Worm (Caenorhabditis elegans) whole organism, young adult: ENCODE measurements around the gene srbc-84.
A peak's percentile ranks its signal among the peaks of the same experiment; 100 is the strongest.
"Not testable (repeated sequence)": the region's sequence is repeated elsewhere in the genome, so short reads cannot be mapped to it uniquely, and the experiment has no call there.

Source experiments
- B0019.2 ChIP-seq: fragments of 200-800 bp; sonication (Bioruptor generic); conservative IDR thresholded peaks from 2 replicates; pipeline ENCODE4 v1.3.6; 2022; ENCODE audit warnings: missing genetic modification reagents, missing genetic modification characterization, missing compliant biosample characterization
- D2030.7 ChIP-seq: fragments of 200-800 bp; sonication (Bioruptor generic); IDR thresholded peaks from 2 replicates; pipeline ENCODE4 v1.3.6; 2022; ENCODE audit warnings: missing genetic modification reagents, missing genetic modification characterization, missing compliant biosample characterization
- F22D6.2 ChIP-seq: sonication (generic microtip); optimal IDR thresholded peaks from 2 replicates; lab custom pipeline; 2016; ENCODE audit warnings: mild to moderate bottlenecking, missing genetic modification characterization, missing compliant biosample characterization
- F23B12.7 ChIP-seq: sonication (generic microtip); optimal IDR thresholded peaks from 2 replicates; lab custom pipeline; 2017; ENCODE audit warnings: missing genetic modification characterization, mild to moderate bottlenecking, missing compliant biosample characterization, antibody characterized with exemption, moderate library complexity; ENCODE audit not compliant: insufficient read depth
- F49E8.2 ChIP-seq: sonication (generic microtip); optimal IDR thresholded peaks from 3 replicates; lab custom pipeline; 2017; ENCODE audit warnings: missing genetic modification characterization, mild to moderate bottlenecking, missing compliant biosample characterization, antibody characterized with exemption, moderate library complexity; ENCODE audit not compliant: insufficient read depth
- F57C9.4 ChIP-seq: sonication (generic microtip); optimal IDR thresholded peaks from 2 replicates; lab custom pipeline; 2017; ENCODE audit warnings: mild to moderate bottlenecking, missing genetic modification characterization, missing compliant biosample characterization
- Y53F4B.3 ChIP-seq: fragments of 200-800 bp; sonication (Bioruptor generic); IDR thresholded peaks from 2 replicates; pipeline ENCODE4 v1.3.6; 2022; ENCODE audit warnings: missing genetic modification reagents, missing genetic modification characterization, missing compliant biosample characterization
- Y67H2A.10 ChIP-seq: fragments of 200-800 bp; sonication (Bioruptor generic); conservative IDR thresholded peaks from 2 replicates; pipeline ENCODE4 v1.3.6; 2022; ENCODE audit warnings: missing genetic modification reagents, missing genetic modification characterization, missing compliant biosample characterization
- Y95B8A.8 ChIP-seq: fragments of 200-800 bp; sonication (Bioruptor generic); IDR thresholded peaks from 2 replicates; pipeline ENCODE4 v1.3.6; 2022; ENCODE audit warnings: missing genetic modification reagents, missing genetic modification characterization, missing compliant biosample characterization
- aptf-2 ChIP-seq: fragments of 200-800 bp; sonication (Bioruptor generic); conservative IDR thresholded peaks from 2 replicates; pipeline ENCODE4 v1.3.6; 2022; ENCODE audit warnings: missing genetic modification reagents, missing genetic modification characterization, missing compliant biosample characterization
- atf-7 ChIP-seq: sonication (generic microtip); optimal IDR thresholded peaks from 2 replicates; lab custom pipeline; 2017; ENCODE audit warnings: mild to moderate bottlenecking, missing genetic modification characterization, missing compliant biosample characterization
- attf-5 ChIP-seq: fragments of 200-800 bp; sonication (Bioruptor generic); optimal IDR thresholded peaks from 2 replicates; lab custom pipeline; 2018; ENCODE audit warnings: mild to moderate bottlenecking, missing genetic modification characterization, missing compliant biosample characterization
- attf-6 ChIP-seq: fragments of 200-800 bp; sonication (Bioruptor generic); IDR thresholded peaks from 2 replicates; pipeline ENCODE4 v1.3.6; 2022; ENCODE audit warnings: missing genetic modification reagents, missing genetic modification characterization, missing compliant biosample characterization
- ceh-27 ChIP-seq: fragments of 200-800 bp; sonication (Bioruptor generic); optimal IDR thresholded peaks from 2 replicates; lab custom pipeline; 2018; ENCODE audit warnings: mild to moderate bottlenecking, missing genetic modification characterization, moderate library complexity, missing compliant biosample characterization
- ceh-40 ChIP-seq: fragments of 200-800 bp; sonication (Bioruptor generic); IDR thresholded peaks from 2 replicates; pipeline ENCODE4 v1.3.6; 2022; ENCODE audit warnings: missing genetic modification characterization, missing compliant biosample characterization
- ceh-79 ChIP-seq: sonication (generic microtip); optimal IDR thresholded peaks from 2 replicates; lab custom pipeline; 2017; ENCODE audit warnings: mild to moderate bottlenecking, missing genetic modification characterization, missing compliant biosample characterization
- chd-7 ChIP-seq: sonication (generic microtip); optimal IDR thresholded peaks from 2 replicates; lab custom pipeline; 2016; ENCODE audit warnings: mild to moderate bottlenecking, missing genetic modification characterization, moderate library complexity, missing compliant biosample characterization
- dpff-1 ChIP-seq: sonication (generic microtip); optimal IDR thresholded peaks from 2 replicates; lab custom pipeline; 2017; ENCODE audit warnings: mild to moderate bottlenecking, missing genetic modification characterization, missing compliant biosample characterization
- dpl-1 ChIP-seq: fragments of 150-350 bp; optimal IDR thresholded peaks from 2 replicates; lab custom pipeline; 2014; ENCODE audit warnings: missing biosample characterization, missing genetic modification reagents, missing genetic modification characterization
- egl-18 ChIP-seq: fragments of 200-800 bp; sonication (Bioruptor generic); IDR thresholded peaks from 2 replicates; pipeline ENCODE4 v1.3.6; 2022; ENCODE audit warnings: missing genetic modification reagents, missing genetic modification characterization, missing compliant biosample characterization
- egl-44 ChIP-seq: fragments of 200-800 bp; sonication (Bioruptor generic); IDR thresholded peaks from 2 replicates; pipeline ENCODE4 v1.3.6; 2022; ENCODE audit warnings: missing genetic modification reagents, missing genetic modification characterization, missing compliant biosample characterization
- ekl-4 ChIP-seq: fragments of 200-800 bp; sonication (Bioruptor generic); IDR thresholded peaks from 2 replicates; pipeline ENCODE4 v1.3.6; 2022; ENCODE audit warnings: missing genetic modification reagents, missing genetic modification characterization, missing compliant biosample characterization
- gei-17 ChIP-seq: fragments of 200-800 bp; sonication (Bioruptor generic); optimal IDR thresholded peaks from 2 replicates; lab custom pipeline; 2018; ENCODE audit warnings: mild to moderate bottlenecking, missing genetic modification characterization, missing compliant biosample characterization
- let-607 ChIP-seq, 2 experiments: fragments of 200-800 bp in 1 of 2; sonication (Bioruptor generic) in 1 of 2; sonication (generic microtip) in 1 of 2; optimal IDR thresholded peaks; 2 replicates each; lab custom pipeline; 2016 to 2018; ENCODE audit warnings: mild to moderate bottlenecking in 2 of 2, missing compliant biosample characterization in 2 of 2, missing genetic modification characterization in 2 of 2, moderate library complexity in 2 of 2, missing genotype in 1 of 2
- lir-1 ChIP-seq: fragments of 200-800 bp; sonication (Bioruptor generic); conservative IDR thresholded peaks from 2 replicates; pipeline ENCODE4 v1.3.6; 2022; ENCODE audit warnings: missing genetic modification reagents, missing genetic modification characterization, missing compliant biosample characterization
- madf-3 ChIP-seq: fragments of 200-800 bp; sonication (Bioruptor generic); IDR thresholded peaks from 2 replicates; pipeline ENCODE4 v1.3.6; 2022; ENCODE audit warnings: missing genetic modification reagents, missing genetic modification characterization, missing compliant biosample characterization
- mxl-1 ChIP-seq: sonication (generic microtip); optimal IDR thresholded peaks from 2 replicates; lab custom pipeline; 2016; ENCODE audit warnings: missing genetic modification characterization, missing compliant biosample characterization
- nfya-2 ChIP-seq: fragments of 200-800 bp; sonication (Bioruptor generic); IDR thresholded peaks from 2 replicates; pipeline ENCODE4 v1.3.6; 2022; ENCODE audit warnings: missing genetic modification reagents, missing genetic modification characterization, missing compliant biosample characterization
- nfyb-1 ChIP-seq: fragments of 200-800 bp; sonication (Bioruptor generic); IDR thresholded peaks from 2 replicates; pipeline ENCODE4 v1.3.6; 2022; ENCODE audit warnings: missing genetic modification reagents, missing genetic modification characterization, missing compliant biosample characterization
- nhr-27 ChIP-seq: fragments of 200-800 bp; sonication (Bioruptor generic); optimal IDR thresholded peaks from 2 replicates; lab custom pipeline; 2018; ENCODE audit warnings: mild to moderate bottlenecking, missing genetic modification characterization, moderate library complexity, missing compliant biosample characterization
- nhr-80 ChIP-seq: sonication (generic microtip); optimal IDR thresholded peaks from 2 replicates; lab custom pipeline; 2016; ENCODE audit warnings: missing genetic modification characterization, missing compliant biosample characterization
- pbrm-1 ChIP-seq: fragments of 200-800 bp; sonication (Bioruptor generic); IDR thresholded peaks from 2 replicates; pipeline ENCODE4 v1.3.6; 2022; ENCODE audit warnings: missing genetic modification reagents, missing genetic modification characterization, missing compliant biosample characterization
- rec-8 ChIP-seq, 2 experiments: sonication (generic microtip); optimal IDR thresholded peaks; 2 replicates each; lab custom pipeline; 2016; ENCODE audit warnings: mild to moderate bottlenecking in 2 of 2, missing genetic modification characterization in 2 of 2, missing genetic modification reagents in 2 of 2, missing genotype in 2 of 2, missing biosample characterization in 1 of 2, missing compliant biosample characterization in 1 of 2, moderate library complexity in 1 of 2
- sdz-38 ChIP-seq: sonication (generic microtip); optimal IDR thresholded peaks from 2 replicates; lab custom pipeline; 2016; ENCODE audit warnings: missing genotype, missing genetic modification characterization, missing compliant biosample characterization
- snpc-1.1 ChIP-seq: sonication (generic microtip); optimal IDR thresholded peaks from 2 replicates; lab custom pipeline; 2017; ENCODE audit warnings: missing genetic modification characterization, mild to moderate bottlenecking, missing compliant biosample characterization, antibody characterized with exemption, moderate library complexity, missing genotype, missing genetic modification reagents; ENCODE audit not compliant: insufficient read depth
- snpc-4 ChIP-seq, 5 experiments: fragments of 150-350 bp in 1 of 5; sonication (generic microtip) in 4 of 5; optimal IDR thresholded peaks; 2 replicates each; lab custom pipeline; 2014 to 2018; ENCODE audit warnings: missing genetic modification characterization in 5 of 5, missing biosample characterization in 3 of 5, antibody characterized with exemption in 2 of 5, mild to moderate bottlenecking in 2 of 5, missing compliant biosample characterization in 2 of 5, missing genotype in 2 of 5, moderate library complexity in 2 of 5, missing genetic modification reagents in 1 of 5
- somi-1 ChIP-seq: fragments of 200-800 bp; sonication (Bioruptor generic); optimal IDR thresholded peaks from 2 replicates; lab custom pipeline; 2018; ENCODE audit warnings: mild to moderate bottlenecking, missing genetic modification characterization, missing compliant biosample characterization
- unc-130 ChIP-seq: sonication (generic microtip); optimal IDR thresholded peaks from 2 replicates; lab custom pipeline; 2016; ENCODE audit warnings: missing genetic modification reagents, missing genetic modification characterization, missing compliant biosample characterization
- unc-62 ChIP-seq: fragments of 150-350 bp; optimal IDR thresholded peaks from 2 replicates; lab custom pipeline; 2014; ENCODE audit warnings: missing biosample characterization, missing genetic modification reagents, missing genetic modification characterization
- zim-3 ChIP-seq: sonication (generic microtip); optimal IDR thresholded peaks from 2 replicates; lab custom pipeline; 2017; ENCODE audit warnings: mild to moderate bottlenecking, missing genetic modification characterization, moderate library complexity, missing compliant biosample characterization
- ztf-18 ChIP-seq: sonication (generic microtip); optimal IDR thresholded peaks from 2 replicates; lab custom pipeline; 2016; ENCODE audit warnings: missing genotype, mild to moderate bottlenecking, missing genetic modification characterization, missing compliant biosample characterization
- ztf-6 ChIP-seq: fragments of 200-800 bp; sonication (Bioruptor generic); IDR thresholded peaks from 2 replicates; pipeline ENCODE4 v1.3.6; 2022; ENCODE audit warnings: missing genetic modification reagents, missing genetic modification characterization, missing compliant biosample characterization

Gene srbc-84

ce11 chrV:16271121-16271520 lies 27.6 kb upstream of the srbc-84 start, which contains the start of gene T13F3.6:
Gene T13F3.6 (minus strand): TSS chrV:16271221.
- TF ChIP-seq ekl-4 (GFP tag; lab: Robert Waterston, UW) (no peak), let-607 (tag; optimal IDR thresholded peaks at IDR 0.05; lab: Kevin White, UChicago) (no peak), F23B12.7 (tag; lab: Kevin White, UChicago) (no peak), ceh-79 (tag; lab: Kevin White, UChicago) (no peak), Y95B8A.8 (no peak), attf-5 (no peak), unc-130 (no peak), F57C9.4 (no peak), madf-3 (GFP tag; lab: Robert Waterston, UW) (no peak), nfya-2 (GFP tag; lab: Robert Waterston, UW) (no peak), gei-17 (no peak), ceh-40 (GFP tag; lab: Robert Waterston, UW) (no peak)
- TF ChIP-seq, all 124 proteins: peak for 0

ce11 chrV:16273364-16273763 lies 25.4 kb upstream of the srbc-84 start:
- TF ChIP-seq attf-6 (GFP tag; lab: Robert Waterston, UW) (0 out of 2 replicates have a peak, but pooled peaks have one; percentile 58), snpc-4 (tag; optimal IDR thresholded peaks at IDR 0.05; lab: Kevin White, UChicago) (peak in 1 of 4 experiments; percentile 62), pbrm-1 (GFP tag; lab: Robert Waterston, UW) (peak; percentile 6; the same call in 1 of the 2 replicates)
- not testable (repeated sequence) for TF ChIP-seq snpc-4 (GFP tag; optimal IDR thresholded peaks at IDR 0.05; lab: Kevin White, UChicago)

ce11 chrV:16275347-16275746 lies 23.4 kb upstream of the srbc-84 start, which contains the start of gene pacl-1:
Gene pacl-1 (minus strand): TSS chrV:16275447.
- TF ChIP-seq snpc-1.1 (tag; lab: Kevin White, UChicago) (no peak), egl-18 (GFP tag; lab: Robert Waterston, UW) (no peak), sdz-38 (tag; lab: Kevin White, UChicago) (no peak), rec-8 (tag; optimal IDR thresholded peaks at IDR 0.05; lab: Kevin White, UChicago) (no peak), ztf-6 (no peak), somi-1 (GFP tag; lab: Kevin White, UChicago) (no peak), B0019.2 (GFP tag; lab: Robert Waterston, UW) (no peak), F49E8.2 (no peak), dpff-1 (no peak), mxl-1 (tag; lab: Kevin White, UChicago) (no peak), Y53F4B.3 (GFP tag; lab: Robert Waterston, UW) (no peak), ceh-27 (GFP tag; lab: Kevin White, UChicago) (no peak)

ce11 chrV:16277918-16278317 lies 20.9 kb upstream of the srbc-84 start, which contains the start of gene cyp-37B1:
Gene cyp-37B1 (plus strand): TSS chrV:16278116.
- no peak for TF ChIP-seq snpc-4 (GFP tag; optimal IDR thresholded peaks at IDR 0.05; lab: Kevin White, UChicago)
- TF ChIP-seq snpc-4 (tag; optimal IDR thresholded peaks at IDR 0.05; lab: Kevin White, UChicago) = peak in 1 of 4 experiments; percentile 17
- no peak for TF ChIP-seq atf-7
- TF ChIP-seq nhr-27 = no peak
- TF ChIP-seq unc-62 = peak; percentile 23
- peak; percentile 80 for TF ChIP-seq nhr-80 (tag; lab: Kevin White, UChicago)

ce11 chrV:16282147-16282546 lies 16.6 kb upstream of the srbc-84 start, which contains the start of gene F28G4.2:
Gene F28G4.2 (minus strand): TSS chrV:16282321.
- no peak for TF ChIP-seq F22D6.2 (tag; lab: Kevin White, UChicago)
- TF ChIP-seq Y95B8A.8 = no peak
- no peak for TF ChIP-seq dpl-1 (GFP tag; lab: Kevin White, UChicago)
- no peak for TF ChIP-seq lir-1 (GFP tag; lab: Robert Waterston, UW)
- no peak for TF ChIP-seq chd-7 (tag; lab: Kevin White, UChicago)
- TF ChIP-seq ceh-40 (GFP tag; lab: Robert Waterston, UW) = no peak
- TF ChIP-seq attf-5 = no peak
- no peak for TF ChIP-seq nfyb-1 (GFP tag; lab: Robert Waterston, UW)
- TF ChIP-seq egl-44 (GFP tag; lab: Robert Waterston, UW) = no peak
- TF ChIP-seq aptf-2 (GFP tag; lab: Robert Waterston, UW) = no peak
- TF ChIP-seq ztf-18 (tag; lab: Kevin White, UChicago) = no peak
- no peak for TF ChIP-seq nhr-27
- TF ChIP-seq zim-3 = no peak
- no peak for TF ChIP-seq D2030.7 (GFP tag; lab: Robert Waterston, UW)
- no peak for TF ChIP-seq Y67H2A.10 (GFP tag; lab: Robert Waterston, UW)
